Fruit fly (Drosophila melanogaster) whole organism, embryonic: Measurements from ENCODE around the gene Cdc5.

ENCODE experiments used
- Asciz ChIP-seq: fragments of 200-800 bp; sonication (Bioruptor generic); optimal IDR thresholded peaks from 2 replicates; lab custom pipeline; 2017; ENCODE audit warnings: missing biosample characterization, mild to moderate bottlenecking, missing genetic modification characterization, missing genetic modification reagents
- Bteb2 ChIP-seq: fragments of 200-800 bp; sonication (Bioruptor generic); optimal IDR thresholded peaks from 2 replicates; lab custom pipeline; 2016; ENCODE audit warnings: missing biosample characterization, missing genetic modification characterization
- CG10366 ChIP-seq: fragments of 200-800 bp; sonication (Bioruptor generic); IDR thresholded peaks from 2 replicates; pipeline ENCODE4 v1.3.6; 2022; ENCODE audit warnings: missing biosample characterization, missing genetic modification characterization
- CG10565 ChIP-seq: fragments of 200-800 bp; sonication (Bioruptor generic); optimal IDR thresholded peaks from 3 replicates; lab custom pipeline; 2016; ENCODE audit warnings: missing biosample characterization, mild to moderate bottlenecking, missing genetic modification characterization
- CG10979 ChIP-seq: fragments of 200-800 bp; sonication (Bioruptor generic); optimal IDR thresholded peaks from 2 replicates; lab custom pipeline; 2018; ENCODE audit warnings: missing biosample characterization, mild to moderate bottlenecking, missing genetic modification characterization, moderate library complexity
- CG11456 ChIP-seq: fragments of 200-800 bp; sonication (Bioruptor generic); IDR thresholded peaks from 3 replicates; pipeline ENCODE4 v1.3.6; 2022; ENCODE audit warnings: missing biosample characterization, missing genetic modification characterization
- CG11696 ChIP-seq: fragments of 200-800 bp; sonication (Bioruptor generic); IDR thresholded peaks from 2 replicates; pipeline ENCODE4 v1.3.6; 2022; ENCODE audit warnings: missing biosample characterization, missing genetic modification characterization
- CG12219 ChIP-seq: fragments of 200-800 bp; sonication (Bioruptor generic); optimal IDR thresholded peaks from 3 replicates; lab custom pipeline; 2018; ENCODE audit warnings: missing biosample characterization, mild to moderate bottlenecking, missing genetic modification characterization
- CG13624 ChIP-seq: fragments of 200-800 bp; sonication (Bioruptor generic); optimal IDR thresholded peaks from 2 replicates; lab custom pipeline; 2016; ENCODE audit warnings: missing biosample characterization, missing genetic modification characterization
- CG1602 ChIP-seq: fragments of 200-800 bp; sonication (Bioruptor generic); optimal IDR thresholded peaks from 3 replicates; lab custom pipeline; 2016; ENCODE audit warnings: missing biosample characterization, missing genetic modification characterization
- CG16779 ChIP-seq: fragments of 200-800 bp; sonication (Bioruptor generic); IDR thresholded peaks from 2 replicates; pipeline ENCODE4 v1.3.6; 2022; ENCODE audit warnings: missing biosample characterization, missing genetic modification characterization
- CG2199 ChIP-seq: fragments of 200-800 bp; sonication (Bioruptor generic); IDR thresholded peaks from 3 replicates; pipeline ENCODE4 v1.3.6; 2022; ENCODE audit warnings: missing biosample characterization, missing genetic modification characterization
- CG30431 ChIP-seq: fragments of 200-800 bp; sonication (Bioruptor generic); optimal IDR thresholded peaks from 2 replicates; lab custom pipeline; 2017; ENCODE audit warnings: missing biosample characterization, missing genetic modification characterization
- CG31365 ChIP-seq: fragments of 200-800 bp; sonication (Bioruptor generic); optimal IDR thresholded peaks from 2 replicates; lab custom pipeline; 2018; ENCODE audit warnings: missing biosample characterization, mild to moderate bottlenecking, missing genetic modification characterization
- CG6683 ChIP-seq: fragments of 200-800 bp; sonication (Bioruptor generic); optimal IDR thresholded peaks from 2 replicates; lab custom pipeline; 2017; ENCODE audit warnings: missing biosample characterization, mild to moderate bottlenecking, missing genetic modification characterization, missing genetic modification reagents
- CG7372 ChIP-seq: fragments of 200-800 bp; sonication (Bioruptor generic); IDR thresholded peaks from 2 replicates; pipeline ENCODE4 v1.3.6; 2022; ENCODE audit warnings: missing biosample characterization, missing genetic modification characterization
- CG7963 ChIP-seq: fragments of 200-800 bp; sonication (Bioruptor generic); IDR thresholded peaks from 3 replicates; pipeline ENCODE4 v1.3.6; 2022; ENCODE audit warnings: missing biosample characterization, missing genetic modification characterization; ENCODE audit not compliant: partially characterized antibody
- CG8290 ChIP-seq, 3 experiments: fragments of 200-800 bp; sonication (Bioruptor generic); optimal IDR thresholded peaks; 2 replicates each; lab custom pipeline; 2016 to 2019; ENCODE audit warnings: missing biosample characterization in 3 of 3, missing genetic modification characterization in 3 of 3, mild to moderate bottlenecking in 2 of 3, moderate library complexity in 1 of 3
- CG9609 ChIP-seq: fragments of 200-800 bp; sonication (Bioruptor generic); optimal IDR thresholded peaks from 3 replicates; lab custom pipeline; 2016; ENCODE audit warnings: missing biosample characterization, missing genetic modification characterization
- CG9727 ChIP-seq: fragments of 200-800 bp; sonication (Bioruptor generic); optimal IDR thresholded peaks from 3 replicates; lab custom pipeline; 2017; ENCODE audit warnings: missing biosample characterization, mild to moderate bottlenecking, missing genetic modification characterization
- CG9876 ChIP-seq: fragments of 200-800 bp; sonication (Bioruptor generic); optimal IDR thresholded peaks from 2 replicates; lab custom pipeline; 2016; ENCODE audit warnings: missing biosample characterization, missing genetic modification characterization
- Dbx ChIP-seq: fragments of 200-800 bp; sonication (Bioruptor generic); IDR thresholded peaks from 3 replicates; pipeline ENCODE4 v1.3.6; 2022; ENCODE audit warnings: missing biosample characterization, missing genetic modification characterization
- Dp ChIP-seq: fragments of 200-800 bp; sonication (Bioruptor generic); optimal IDR thresholded peaks from 2 replicates; lab custom pipeline; 2018; ENCODE audit warnings: missing biosample characterization, mild to moderate bottlenecking, missing genetic modification characterization, moderate library complexity
- Drgx ChIP-seq: fragments of 200-800 bp; sonication (Bioruptor generic); IDR thresholded peaks from 2 replicates; pipeline ENCODE4 v1.3.6; 2022; ENCODE audit warnings: missing biosample characterization, missing genetic modification characterization
- E2f1 ChIP-seq: fragments of 200-800 bp; sonication (Bioruptor generic); IDR thresholded peaks from 2 replicates; pipeline ENCODE4 v1.3.6; 2022; ENCODE audit warnings: missing biosample characterization, missing genetic modification characterization
- Fer1 ChIP-seq: fragments of 200-800 bp; sonication (Bioruptor generic); optimal IDR thresholded peaks from 2 replicates; lab custom pipeline; 2017; ENCODE audit warnings: missing biosample characterization, mild to moderate bottlenecking, missing genetic modification characterization
- HLH4C ChIP-seq: fragments of 200-800 bp; sonication (Bioruptor generic); IDR thresholded peaks from 3 replicates; pipeline ENCODE4 v1.3.6; 2022; ENCODE audit warnings: missing biosample characterization, missing genetic modification characterization; ENCODE audit not compliant: partially characterized antibody
- Hr51 ChIP-seq, 2 experiments: fragments of 200-800 bp; sonication (Bioruptor generic); optimal IDR thresholded peaks; 2 replicates in 1 of 2; 3 replicates in 1 of 2; lab custom pipeline; 2016 to 2018; ENCODE audit warnings: missing biosample characterization in 2 of 2, missing genetic modification characterization in 2 of 2, mild to moderate bottlenecking in 1 of 2, moderate library complexity in 1 of 2
- Lhr ChIP-seq: fragments of 200-800 bp; sonication (Bioruptor generic); optimal IDR thresholded peaks from 3 replicates; lab custom pipeline; 2017; ENCODE audit warnings: mild to moderate bottlenecking, missing biosample characterization, missing genetic modification reagents, missing genetic modification characterization
- Med ChIP-seq: fragments of 200-800 bp; sonication (Bioruptor generic); peaks from one replicate; lab custom pipeline; 2016; ENCODE audit warnings: missing biosample characterization, missing genetic modification characterization, mild to moderate bottlenecking, inconsistent platforms, moderate library complexity
- Taf1 ChIP-seq: fragments of 200-800 bp; sonication (Bioruptor generic); IDR thresholded peaks from 2 replicates; pipeline ENCODE4 v1.3.6; 2022; ENCODE audit warnings: missing biosample characterization, missing genetic modification characterization
- ato ChIP-seq: fragments of 200-800 bp; sonication (Bioruptor generic); IDR thresholded peaks from 2 replicates; pipeline ENCODE4 v1.3.6; 2022; ENCODE audit warnings: missing biosample characterization, missing genetic modification characterization; ENCODE audit not compliant: partially characterized antibody
- danr ChIP-seq: fragments of 200-800 bp; sonication (Bioruptor generic); IDR thresholded peaks from 2 replicates; pipeline ENCODE4 v1.3.6; 2022; ENCODE audit warnings: missing biosample characterization, missing genetic modification characterization
- ems ChIP-seq: fragments of 200-800 bp; sonication (Bioruptor generic); optimal IDR thresholded peaks from 3 replicates; lab custom pipeline; 2016; ENCODE audit warnings: missing biosample characterization, missing genetic modification characterization
- fd64A ChIP-seq: fragments of 200-800 bp; sonication (Bioruptor generic); optimal IDR thresholded peaks from 3 replicates; lab custom pipeline; 2018; ENCODE audit warnings: missing biosample characterization, mild to moderate bottlenecking, missing genetic modification characterization
- fru ChIP-seq: fragments of >200 bp; optimal IDR thresholded peaks from 2 replicates; lab custom pipeline; 2017
- gsb ChIP-seq: fragments of 200-800 bp; sonication (Bioruptor generic); IDR thresholded peaks from 2 replicates; pipeline ENCODE4 v1.3.6; 2022; ENCODE audit warnings: missing biosample characterization, missing genetic modification characterization
- h ChIP-seq: fragments of >200 bp; optimal IDR thresholded peaks from 2 replicates; lab custom pipeline; 2017
- inv ChIP-seq: fragments of 200-800 bp; sonication (Bioruptor generic); IDR thresholded peaks from 2 replicates; pipeline ENCODE4 v1.3.6; 2022; ENCODE audit warnings: missing biosample characterization, missing genetic modification characterization; ENCODE audit not compliant: partially characterized antibody
- lmd ChIP-seq: fragments of 200-800 bp; sonication (Bioruptor generic); IDR thresholded peaks from 2 replicates; pipeline ENCODE4 v1.3.6; 2022; ENCODE audit warnings: missing biosample characterization, missing genetic modification characterization
- nom ChIP-seq: fragments of 200-800 bp; sonication (Bioruptor generic); optimal IDR thresholded peaks from 2 replicates; lab custom pipeline; 2017; ENCODE audit warnings: missing biosample characterization, missing genetic modification characterization, mild to moderate bottlenecking, moderate library complexity, missing genetic modification reagents
- pnt ChIP-seq: fragments of 200-800 bp; sonication (Bioruptor generic); optimal IDR thresholded peaks from 3 replicates; lab custom pipeline; 2016; ENCODE audit warnings: missing biosample characterization, missing genetic modification characterization
- pzg ChIP-seq: fragments of 200-800 bp; sonication (Bioruptor generic); optimal IDR thresholded peaks from 3 replicates; lab custom pipeline; 2018; ENCODE audit warnings: missing biosample characterization, mild to moderate bottlenecking, missing genetic modification characterization, moderate library complexity
- rib ChIP-seq: fragments of 200-800 bp; sonication (Bioruptor generic); IDR thresholded peaks from 2 replicates; pipeline ENCODE4 v1.3.6; 2022; ENCODE audit warnings: missing biosample characterization, missing genetic modification characterization
- scrt ChIP-seq: fragments of 200-800 bp; sonication (Bioruptor generic); optimal IDR thresholded peaks from 2 replicates; lab custom pipeline; 2018; ENCODE audit warnings: missing biosample characterization, mild to moderate bottlenecking, missing genetic modification characterization, moderate library complexity
- ssp ChIP-seq: fragments of 200-800 bp; sonication (Bioruptor generic); IDR thresholded peaks from 2 replicates; pipeline ENCODE4 v1.3.6; 2022; ENCODE audit warnings: missing biosample characterization, missing genetic modification characterization
- tgo ChIP-seq: fragments of 200-800 bp; sonication (Bioruptor generic); IDR thresholded peaks from 3 replicates; pipeline ENCODE4 v1.3.6; 2022; ENCODE audit warnings: missing biosample characterization, missing genetic modification characterization
- vfl ChIP-seq: fragments of 200-800 bp; sonication (Bioruptor generic); optimal IDR thresholded peaks from 2 replicates; lab custom pipeline; 2016; ENCODE audit warnings: missing biosample characterization, missing genetic modification characterization
- vnd ChIP-seq: fragments of 200-800 bp; sonication (Bioruptor generic); IDR thresholded peaks from 3 replicates; pipeline ENCODE4 v1.3.6; 2022; ENCODE audit warnings: missing biosample characterization, missing genetic modification characterization; ENCODE audit not compliant: partially characterized antibody
- yki ChIP-seq: fragments of >200 bp; optimal IDR thresholded peaks from 3 replicates; lab custom pipeline; 2018
- zf30C ChIP-seq: fragments of 200-800 bp; sonication (Bioruptor generic); optimal IDR thresholded peaks from 3 replicates; lab custom pipeline; 2018; ENCODE audit warnings: missing biosample characterization, mild to moderate bottlenecking, missing genetic modification characterization

Cdc5 gene

DNA sequence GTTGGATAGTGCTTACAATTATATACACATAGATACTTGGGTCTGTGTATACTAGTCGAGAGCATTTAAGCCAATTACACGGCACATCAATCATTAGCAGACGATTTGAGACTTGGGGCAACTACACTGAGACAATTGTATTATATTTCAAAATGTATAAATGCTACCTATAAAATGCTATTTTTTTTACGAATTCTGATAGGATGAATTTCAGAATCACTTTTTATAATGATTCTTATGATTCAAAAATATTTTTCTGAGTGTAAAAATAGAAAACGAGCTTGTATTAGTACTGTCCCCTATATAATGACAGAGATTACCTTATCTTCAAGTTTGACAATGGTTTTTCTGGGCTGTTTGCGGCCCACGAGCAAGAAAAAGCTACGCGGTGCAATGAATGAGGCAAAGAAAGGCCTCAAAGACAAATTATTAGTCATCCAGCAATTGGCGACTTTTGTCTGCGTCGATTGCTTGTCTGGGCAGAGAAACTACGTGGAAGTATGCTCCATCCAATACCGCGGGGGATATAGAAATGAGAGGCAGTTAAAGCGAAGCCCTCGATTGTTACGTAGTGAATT lies 10.4 kb downstream of the Cdc5 start (continued):
- peak; percentile 43 for TF ChIP-seq Bteb2 (GFP tag; lab: Kevin White, UChicago)
- TF ChIP-seq CG8290 (GFP tag; optimal IDR thresholded peaks at IDR 0.05; lab: Kevin White, UChicago): no peak
- TF ChIP-seq CG8290 (tag; optimal IDR thresholded peaks at IDR 0.05; lab: Kevin White, UChicago): no peak
- no peak for TF ChIP-seq CG31365 (tag; lab: Kevin White, UChicago)
- TF ChIP-seq CG9609: peak; percentile 33
- no peak for TF ChIP-seq ato (GFP tag; lab: Robert Waterston, UW)
- peak; percentile 23 for TF ChIP-seq CG1602
- peak; percentile 71 for TF ChIP-seq Drgx (GFP tag; lab: Robert Waterston, UW)
- TF ChIP-seq Lhr (GFP tag; lab: Kevin White, UChicago): no peak
- TF ChIP-seq Fer1 (GFP tag; lab: Kevin White, UChicago): peak; percentile 79
- TF ChIP-seq CG12219 (GFP tag; lab: Kevin White, UChicago): peak; percentile 40
- no peak for TF ChIP-seq CG9876 (GFP tag; lab: Kevin White, UChicago)
- TF ChIP-seq CG6683 (GFP tag; lab: Kevin White, UChicago): peak; percentile 16
- peak; percentile 85 for TF ChIP-seq E2f1 (GFP tag; lab: Robert Waterston, UW)
- peak; percentile 69 for TF ChIP-seq CG11696
- peak; percentile 77 for TF ChIP-seq rib (GFP tag; lab: Robert Waterston, UW)
- peak; percentile 70 for TF ChIP-seq ems
- TF ChIP-seq h (lab: Kevin White, UChicago): no peak
- no peak for TF ChIP-seq fru
- TF ChIP-seq CG7963 (GFP tag; lab: Robert Waterston, UW): no peak
- TF ChIP-seq Hr51 (GFP tag; optimal IDR thresholded peaks at IDR 0.05; lab: Kevin White, UChicago): peak; percentile 34 to 80
- TF ChIP-seq nom (GFP tag; lab: Kevin White, UChicago): no peak
- peak; percentile 83 for TF ChIP-seq CG13624 (GFP tag; lab: Kevin White, UChicago)
- peak; percentile 92 for TF ChIP-seq Med
- TF ChIP-seq CG2199 (GFP tag; lab: Robert Waterston, UW): peak; percentile 54; the same call in 1 of the 3 replicates
- TF ChIP-seq pzg (GFP tag; lab: Kevin White, UChicago): no peak
- TF ChIP-seq zf30C: peak; percentile 58
- no peak for TF ChIP-seq HLH4C (GFP tag; lab: Robert Waterston, UW)
- peak; percentile 37 for TF ChIP-seq Asciz (GFP tag; lab: Kevin White, UChicago)
- TF ChIP-seq Dp (GFP tag; lab: Kevin White, UChicago): no peak
- no peak for TF ChIP-seq inv (GFP tag; lab: Robert Waterston, UW)
- TF ChIP-seq tgo (GFP tag; lab: Robert Waterston, UW): peak; percentile 84
- TF ChIP-seq vnd (GFP tag; lab: Robert Waterston, UW): no peak
- TF ChIP-seq scrt (GFP tag; lab: Kevin White, UChicago): no peak
- TF ChIP-seq fd64A: no peak
- TF ChIP-seq lmd (GFP tag; lab: Robert Waterston, UW): peak; percentile 85
- no peak; the same call in 1 of the 2 replicates for TF ChIP-seq danr (GFP tag; lab: Robert Waterston, UW)
- peak; percentile 56; the same call in 1 of the 2 replicates for TF ChIP-seq gsb (GFP tag; lab: Robert Waterston, UW)
- peak; percentile 63 for TF ChIP-seq Taf1
- peak; percentile 83 for TF ChIP-seq CG11456 (GFP tag; lab: Robert Waterston, UW)
- TF ChIP-seq CG10565: no peak
- TF ChIP-seq CG10366 (GFP tag; lab: Robert Waterston, UW): peak; percentile 65
- no peak for TF ChIP-seq CG7372
- TF ChIP-seq ssp (GFP tag; lab: Robert Waterston, UW): peak; percentile 65
- TF ChIP-seq CG30431 (GFP tag; lab: Kevin White, UChicago): no peak
- TF ChIP-seq Dbx (GFP tag; lab: Robert Waterston, UW): peak; percentile 85
- TF ChIP-seq vfl (GFP tag; lab: Kevin White, UChicago): no peak
- peak; percentile 17 for TF ChIP-seq pnt (GFP tag; lab: Kevin White, UChicago)
- TF ChIP-seq yki (lab: Kevin White, UChicago): no peak
- no peak for TF ChIP-seq CG16779 (GFP tag; lab: Robert Waterston, UW)
- peak; percentile 82 for TF ChIP-seq CG10979 (tag; lab: Kevin White, UChicago)
- peak; percentile 80 for TF ChIP-seq CG9727 (GFP tag; lab: Kevin White, UChicago)
